Fruit fly (Drosophila melanogaster) whole organism: ENCODE data around the gene Krn.

Source experiments
- CG8478 ChIP-seq: fragments of >200 bp; optimal IDR thresholded peaks from 2 replicates; lab custom pipeline; 2018; ENCODE audit warnings: inconsistent platforms
- psq ChIP-seq: fragments of >200 bp; optimal IDR thresholded peaks from 2 replicates; lab custom pipeline; 2017
- usp ChIP-seq: fragments of >200 bp; optimal IDR thresholded peaks from 2 replicates; lab custom pipeline; 2017; ENCODE audit warnings: missing biosample characterization, missing genetic modification characterization, mixed read lengths

dm6 chr3L:17603528-17604414, 50.3 kb downstream of the Krn start:
- TF ChIP-seq usp (GFP tag; lab: Kevin White, UChicago) (no peak), psq (no peak), CG8478 (lab: Kevin White, UChicago) (no peak)
